Fruit fly (Drosophila melanogaster): ENCODE measurements around the gene CG18628.

DNA sequence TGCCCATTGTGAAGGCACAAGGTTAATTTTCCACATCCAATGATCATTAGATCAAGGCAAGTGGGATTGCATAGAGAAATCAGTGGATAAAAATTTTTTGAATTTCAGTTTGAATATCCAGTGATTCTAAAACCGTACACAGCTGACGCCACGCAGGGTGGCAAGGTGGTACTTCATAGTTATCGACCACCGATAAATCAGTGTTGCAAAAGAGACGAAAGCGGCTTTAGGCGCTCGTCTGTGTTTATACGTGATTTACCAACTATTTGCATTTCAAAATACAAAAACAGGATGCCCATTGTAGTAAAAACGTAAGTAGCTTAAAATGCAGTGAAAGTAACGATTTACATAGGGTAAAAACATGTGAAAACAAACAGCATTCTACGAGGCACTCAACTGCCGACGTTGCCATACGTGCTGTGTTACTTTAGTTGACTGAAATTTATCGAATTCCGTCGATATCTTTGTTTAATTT is 8.6 kb upstream of the CG18628 start, which contains the start of the genes CG42535, CG34001 and hay:
- no peak for TF ChIP-seq pan (optimal IDR thresholded peaks at IDR 0.05)
- TF ChIP-seq CG8478 (optimal IDR thresholded peaks at IDR 0.05): no peak
